Worm (Caenorhabditis elegans): ENCODE results near the gene try-3.
A peak's percentile ranks its signal among the peaks of the same experiment; 100 is the strongest.

- TF ChIP-seq R02D3.7 (tag; optimal IDR thresholded peaks at IDR 0.05): no peak
- TF ChIP-seq zag-1 (tag; optimal IDR thresholded peaks at IDR 0.05): peak; percentile 27
- peak in 1 of 2 experiments; percentile 67 for TF ChIP-seq lsy-2 (tag; optimal IDR thresholded peaks at IDR 0.05)
- no peak for TF ChIP-seq nhr-12 (tag; optimal IDR thresholded peaks at IDR 0.05)
- no peak for TF ChIP-seq unc-62 (GFP tag; optimal IDR thresholded peaks at IDR 0.05)
- TF ChIP-seq ceh-16 (tag; optimal IDR thresholded peaks at IDR 0.05): no peak
- peak; percentile 78 for TF ChIP-seq nhr-21 (tag; optimal IDR thresholded peaks at IDR 0.05)
- no peak for TF ChIP-seq fos-1 (tag; optimal IDR thresholded peaks at IDR 0.05)
- no peak for TF ChIP-seq ama-1 (optimal IDR thresholded peaks at IDR 0.05)
- no peak for TF ChIP-seq ztf-11 (tag; optimal IDR thresholded peaks at IDR 0.05)
- TF ChIP-seq crh-2 (tag; optimal IDR thresholded peaks at IDR 0.05): peak; percentile 40
- TF ChIP-seq unc-39 (tag; optimal IDR thresholded peaks at IDR 0.05): no peak
Observed at ce11 chrIV:6514700-6515099, 42.3 kb upstream of the try-3 start.

Data from whole organism, L2 larva.